Worm (Caenorhabditis elegans): Measurements from ENCODE around the gene ncx-7.

ce11 chrIII:9725114-9725513, 5.0 kb upstream of the ncx-7 start, which contains the start of gene clec-162:
- TF ChIP-seq tab-1 (GFP tag; IDR thresholded peaks at IDR 0.05): no peak
- TF ChIP-seq ref-1 (GFP tag; conservative IDR thresholded peaks at IDR 0.05): no peak
